Worm (Caenorhabditis elegans) whole organism, L1 larva: ENCODE results near the gene C30G7.5.

Experiments
- hlh-4 ChIP-seq: sonication (generic microtip); optimal IDR thresholded peaks from 2 replicates; lab custom pipeline; 2016; ENCODE audit warnings: mild to moderate bottlenecking, missing genetic modification characterization, missing compliant biosample characterization
- nhr-19 ChIP-seq: fragments of 200-800 bp; sonication (Bioruptor generic); conservative IDR thresholded peaks from 2 replicates; pipeline ENCODE4 v1.3.6; 2022; ENCODE audit warnings: missing genetic modification characterization, missing compliant biosample characterization

- TF ChIP-seq nhr-19 (GFP tag; lab: Robert Waterston, UW) (no peak), hlh-4 (tag; lab: Kevin White, UChicago) (no peak)
Measured at ce11 chrV:14909331-14909835, 45.1 kb downstream of the C30G7.5 start, which contains the start of gene H12D21.9.
